Fruit fly (Drosophila melanogaster) Kc167 (cell line): ENCODE results near the gene CG13856.

Source experiments
- Myc ChIP-seq: fragments of >200 bp; optimal IDR thresholded peaks from 2 replicates; lab custom pipeline; 2017; ENCODE audit warnings: missing external identifiers
- Sin3A ChIP-seq: fragments of >200 bp; optimal IDR thresholded peaks from 2 replicates; lab custom pipeline; 2018; ENCODE audit warnings: missing external identifiers
- h ChIP-seq: fragments of >200 bp; optimal IDR thresholded peaks from 3 replicates; lab custom pipeline; 2018; ENCODE audit warnings: missing external identifiers
- insv ChIP-seq: fragments of >200 bp; optimal IDR thresholded peaks from 3 replicates; lab custom pipeline; 2018; ENCODE audit warnings: missing external identifiers
- psq ChIP-seq: fragments of >200 bp; optimal IDR thresholded peaks from 2 replicates; lab custom pipeline; 2017; ENCODE audit warnings: missing external identifiers
- ttk ChIP-seq: sonication (Bioruptor generic); optimal IDR thresholded peaks from 2 replicates; lab custom pipeline; 2017; ENCODE audit warnings: missing external identifiers

The CG13856 gene

dm6 chr3R:22375674-22376073 lies 26.8 kb upstream of the CG13856 start, which contains the start of gene CG18596:
CG18596 (plus strand) TSS chr3R:22375923.
- TF ChIP-seq h (lab: Kevin White, UChicago) = no peak
- no peak for TF ChIP-seq psq (lab: Kevin White, UChicago)
- TF ChIP-seq Myc (lab: Kevin White, UChicago) = no peak
- no peak for TF ChIP-seq Sin3A
- TF ChIP-seq ttk (lab: Kevin White, UChicago) = no peak
- TF ChIP-seq insv (lab: Kevin White, UChicago) = no peak

- TF ChIP-seq ttk (lab: Kevin White, UChicago) (no peak), psq (lab: Kevin White, UChicago) (no peak), Sin3A (no peak), insv (lab: Kevin White, UChicago) (no peak), h (lab: Kevin White, UChicago) (no peak)
These were observed 22.5 kb upstream of the CG13856 start, which contains the start of gene CG34149 for dm6 chr3R:22379942-22380341. CG34149 (plus strand) TSS chr3R:22380128.

- no peak for TF ChIP-seq ttk (lab: Kevin White, UChicago)
- TF ChIP-seq insv (lab: Kevin White, UChicago) = no peak
- no peak for TF ChIP-seq Myc (lab: Kevin White, UChicago)
- TF ChIP-seq psq (lab: Kevin White, UChicago) = no peak
These were observed 21.4 kb upstream of the CG13856 start, which contains the start of gene CG43342 for dm6 chr3R:22381077-22381476. CG43342 (plus strand) TSS chr3R:22381340.

dm6 chr3R:22381735-22382134 lies 20.7 kb upstream of the CG13856 start, which contains the start of gene Gpdh3:
Gpdh3 (plus strand) TSS chr3R:22382035.
- TF ChIP-seq Sin3A (no peak), insv (lab: Kevin White, UChicago) (no peak), ttk (lab: Kevin White, UChicago) (no peak), h (lab: Kevin White, UChicago) (no peak), Myc (lab: Kevin White, UChicago) (no peak), psq (lab: Kevin White, UChicago) (no peak)

dm6 chr3R:22389614-22390013 lies 12.8 kb upstream of the CG13856 start, which contains the start of the genes CAH8 and CG7059:
CAH8 (minus strand) TSS chr3R:22389714.
CG7059 (plus strand) TSS chr3R:22389780.
- no peak for TF ChIP-seq insv (lab: Kevin White, UChicago)
- TF ChIP-seq Myc (lab: Kevin White, UChicago) = no peak
- TF ChIP-seq psq (lab: Kevin White, UChicago) = no peak
- no peak for TF ChIP-seq ttk (lab: Kevin White, UChicago)
- no peak for TF ChIP-seq h (lab: Kevin White, UChicago)
- no peak for TF ChIP-seq Sin3A

dm6 chr3R:22390109-22390508 lies 12.3 kb upstream of the CG13856 start:
- TF ChIP-seq insv (lab: Kevin White, UChicago) (no peak), ttk (lab: Kevin White, UChicago) (no peak), Sin3A (no peak), psq (lab: Kevin White, UChicago) (no peak), h (lab: Kevin White, UChicago) (no peak), Myc (lab: Kevin White, UChicago) (no peak)

- TF ChIP-seq insv (lab: Kevin White, UChicago) = no peak
- no peak for TF ChIP-seq h (lab: Kevin White, UChicago)
- no peak for TF ChIP-seq ttk (lab: Kevin White, UChicago)
These were observed 8.5 kb upstream of the CG13856 start, which contains the start of gene CG13857 for dm6 chr3R:22394004-22394403. CG13857 (minus strand) TSS chr3R:22394104.

- no peak for TF ChIP-seq insv (lab: Kevin White, UChicago)
- no peak for TF ChIP-seq Sin3A
- TF ChIP-seq Myc (lab: Kevin White, UChicago) = no peak
- no peak for TF ChIP-seq h (lab: Kevin White, UChicago)
- no peak for TF ChIP-seq ttk (lab: Kevin White, UChicago)
- no peak for TF ChIP-seq psq (lab: Kevin White, UChicago)
These were observed 6.9 kb upstream of the CG13856 start for dm6 chr3R:22395409-22396178.

- TF ChIP-seq Sin3A (no peak), psq (lab: Kevin White, UChicago) (no peak), Myc (lab: Kevin White, UChicago) (no peak), ttk (lab: Kevin White, UChicago) (no peak), insv (lab: Kevin White, UChicago) (no peak), h (lab: Kevin White, UChicago) (no peak)
These were observed 6.2 kb upstream of the CG13856 start for dm6 chr3R:22396238-22396772.

- TF ChIP-seq Myc (lab: Kevin White, UChicago) (no peak), h (lab: Kevin White, UChicago) (no peak)
These were observed 5.3 kb upstream of the CG13856 start for dm6 chr3R:22397068-22397700.

dm6 chr3R:22400246-22400645 lies 2.2 kb upstream of the CG13856 start:
- no peak for TF ChIP-seq Sin3A
- TF ChIP-seq ttk (lab: Kevin White, UChicago) = no peak
- TF ChIP-seq insv (lab: Kevin White, UChicago) = no peak
- TF ChIP-seq h (lab: Kevin White, UChicago) = no peak
- no peak for TF ChIP-seq psq (lab: Kevin White, UChicago)
- no peak for TF ChIP-seq Myc (lab: Kevin White, UChicago)
